Fruit fly (Drosophila melanogaster): ENCODE results near the gene CG3036.

- no peak for TF ChIP-seq CG12768 (GFP tag; optimal IDR thresholded peaks at IDR 0.05)
- no peak for TF ChIP-seq CG5204 (GFP tag; optimal IDR thresholded peaks at IDR 0.05)
- TF ChIP-seq CG33017 (tag; optimal IDR thresholded peaks at IDR 0.05) = no peak
- TF ChIP-seq kay (GFP tag; ENCODE audit: borderline replicate concordance) = no peak
- TF ChIP-seq CG11617 (GFP tag; optimal IDR thresholded peaks at IDR 0.05) = no peak
- TF ChIP-seq CG7101 (tag; optimal IDR thresholded peaks at IDR 0.05) = no peak
- no peak for TF ChIP-seq Clk (GFP tag; optimal IDR thresholded peaks at IDR 0.05)
- TF ChIP-seq cnc (optimal IDR thresholded peaks at IDR 0.05) = peak in 1 of 2 experiments; percentile 40
- TF ChIP-seq Hr96 (GFP tag; optimal IDR thresholded peaks at IDR 0.05) = no peak
- TF ChIP-seq CG7045 (GFP tag; optimal IDR thresholded peaks at IDR 0.05) = no peak
Observed at dm6 chr2L:4898165-4898564, 6.3 kb downstream of the CG3036 start.

Measured in whole organism, adult.